Worm (Caenorhabditis elegans) whole organism, late embryonic: ENCODE measurements around the gene spl-3.

Experiments
- ahr-1 ChIP-seq: sonication (generic microtip); optimal IDR thresholded peaks from 2 replicates; lab custom pipeline; 2016; ENCODE audit warnings: missing genetic modification characterization, missing compliant biosample characterization
- ama-1 ChIP-seq: fragments of 150-350 bp; optimal IDR thresholded peaks from 2 replicates; lab custom pipeline; 2014
- ceh-14 ChIP-seq: sonication (generic microtip); optimal IDR thresholded peaks from 2 replicates; lab custom pipeline; 2016; ENCODE audit warnings: missing genotype, missing genetic modification characterization, missing compliant biosample characterization
- ceh-22 ChIP-seq: sonication (generic microtip); optimal IDR thresholded peaks from 2 replicates; lab custom pipeline; 2017; ENCODE audit warnings: missing biosample characterization, missing genetic modification characterization
- elt-4 ChIP-seq: sonication (generic microtip); optimal IDR thresholded peaks from 2 replicates; lab custom pipeline; 2016; ENCODE audit warnings: missing genetic modification characterization, missing compliant biosample characterization
- eyg-1 ChIP-seq: sonication (generic microtip); optimal IDR thresholded peaks from 2 replicates; lab custom pipeline; 2016; ENCODE audit warnings: missing genotype, missing genetic modification characterization, missing compliant biosample characterization
- nhr-11 ChIP-seq: fragments of 150-350 bp; optimal IDR thresholded peaks from 2 replicates; lab custom pipeline; 2014; ENCODE audit warnings: missing biosample characterization, missing genetic modification characterization
- pha-2 ChIP-seq: sonication (generic microtip); optimal IDR thresholded peaks from 2 replicates; lab custom pipeline; 2017; ENCODE audit warnings: mild to moderate bottlenecking, missing genetic modification characterization, missing compliant biosample characterization
- rnt-1 ChIP-seq: sonication (generic microtip); optimal IDR thresholded peaks from 2 replicates; lab custom pipeline; 2016; ENCODE audit warnings: missing genetic modification characterization, missing compliant biosample characterization
- sdc-2 ChIP-seq: sonication (generic microtip); optimal IDR thresholded peaks from 2 replicates; lab custom pipeline; 2016; ENCODE audit warnings: missing genotype, missing genetic modification characterization, missing compliant biosample characterization
- tbx-2 ChIP-seq: sonication (generic microtip); optimal IDR thresholded peaks from 2 replicates; lab custom pipeline; 2016; ENCODE audit warnings: missing genetic modification characterization, missing compliant biosample characterization
- unc-3 ChIP-seq, 2 experiments: fragments of 200-800 bp in 1 of 2; sonication (Bioruptor generic) in 1 of 2; sonication (generic microtip) in 1 of 2; conservative IDR thresholded peaks in 1 of 2; optimal IDR thresholded peaks in 1 of 2; 2 replicates each; pipeline versions ENCODE4 v1.3.6 to Lab custom; 2016 to 2022; ENCODE audit warnings: missing compliant biosample characterization in 2 of 2, missing genetic modification characterization in 2 of 2, missing genetic modification reagents in 1 of 2
- unc-86 ChIP-seq: sonication (generic microtip); optimal IDR thresholded peaks from 2 replicates; lab custom pipeline; 2016; ENCODE audit warnings: missing genetic modification characterization, missing compliant biosample characterization
- zip-5 ChIP-seq: sonication (generic microtip); optimal IDR thresholded peaks from 2 replicates; lab custom pipeline; 2016; ENCODE audit warnings: missing genetic modification characterization, missing compliant biosample characterization

- TF ChIP-seq pha-2 (tag; lab: Kevin White, UChicago) (no peak), zip-5 (tag; lab: Kevin White, UChicago) (no peak), ceh-22 (tag; lab: Kevin White, UChicago) (no peak), unc-86 (tag; lab: Kevin White, UChicago) (no peak), rnt-1 (tag; lab: Kevin White, UChicago) (no peak), unc-3 (GFP tag; conservative IDR thresholded peaks at IDR 0.05; lab: Robert Waterston, UW) (no peak), unc-3 (tag; optimal IDR thresholded peaks at IDR 0.05; lab: Kevin White, UChicago) (no peak), ahr-1 (no peak), sdc-2 (tag; lab: Kevin White, UChicago) (no peak), ceh-14 (tag; lab: Kevin White, UChicago) (no peak), ama-1 (lab: Kevin White, UChicago) (no peak), tbx-2 (tag; lab: Kevin White, UChicago) (no peak), nhr-11 (no peak), eyg-1 (tag; lab: Kevin White, UChicago) (no peak), elt-4 (tag; lab: Kevin White, UChicago) (no peak)
These were observed 45.3 kb downstream of the spl-3 start for ce11 chrIV:1238147-1238546.
